Fruit fly (Drosophila melanogaster) whole organism, embryonic: ENCODE measurements around the gene Vps26.

Source experiments
- Ada2b ChIP-seq: fragments of 200-800 bp; sonication (Bioruptor generic); IDR thresholded peaks from 2 replicates; pipeline ENCODE4 v1.3.6; 2022; ENCODE audit warnings: missing biosample characterization, missing genetic modification characterization
- Aef1 ChIP-seq: fragments of 200-800 bp; sonication (Bioruptor generic); IDR thresholded peaks from 3 replicates; pipeline ENCODE4 v1.3.6; 2022; ENCODE audit warnings: missing biosample characterization, missing genetic modification characterization
- BEAF-32 ChIP-seq: fragments of 200-800 bp; sonication (Bioruptor generic); optimal IDR thresholded peaks from 3 replicates; lab custom pipeline; 2017; ENCODE audit warnings: missing biosample characterization, missing genetic modification characterization, mild to moderate bottlenecking, moderate library complexity, missing genetic modification reagents
- CG10267 ChIP-seq: fragments of 200-800 bp; sonication (Bioruptor generic); optimal IDR thresholded peaks from 2 replicates; lab custom pipeline; 2018; ENCODE audit warnings: missing biosample characterization, mild to moderate bottlenecking, missing genetic modification characterization, moderate library complexity
- CG10431 ChIP-seq: fragments of 200-800 bp; sonication (Bioruptor generic); optimal IDR thresholded peaks from 3 replicates; lab custom pipeline; 2018; ENCODE audit warnings: missing biosample characterization, mild to moderate bottlenecking, missing genetic modification characterization
- CG10462 ChIP-seq: fragments of 200-800 bp; sonication (Bioruptor generic); optimal IDR thresholded peaks from 2 replicates; lab custom pipeline; 2016; ENCODE audit warnings: missing biosample characterization, missing genetic modification characterization
- CG10543 ChIP-seq: fragments of 200-800 bp; sonication (Bioruptor generic); optimal IDR thresholded peaks from 3 replicates; lab custom pipeline; 2017; ENCODE audit warnings: missing biosample characterization, mild to moderate bottlenecking, missing genetic modification characterization, moderate library complexity
- CG11456 ChIP-seq: fragments of 200-800 bp; sonication (Bioruptor generic); IDR thresholded peaks from 3 replicates; pipeline ENCODE4 v1.3.6; 2022; ENCODE audit warnings: missing biosample characterization, missing genetic modification characterization
- CG14710 ChIP-seq: fragments of 200-800 bp; sonication (Bioruptor generic); optimal IDR thresholded peaks from 3 replicates; lab custom pipeline; 2019; ENCODE audit warnings: missing biosample characterization, mild to moderate bottlenecking, missing genetic modification characterization, moderate library complexity
- CG15073 ChIP-seq: fragments of 200-800 bp; sonication (Bioruptor generic); optimal IDR thresholded peaks from 2 replicates; lab custom pipeline; 2016; ENCODE audit warnings: missing biosample characterization, missing genetic modification characterization
- CG1792 ChIP-seq: fragments of 200-800 bp; sonication (Bioruptor generic); optimal IDR thresholded peaks from 2 replicates; lab custom pipeline; 2016; ENCODE audit warnings: missing biosample characterization, missing genetic modification characterization
- CG2678 ChIP-seq: fragments of 200-800 bp; sonication (Bioruptor generic); optimal IDR thresholded peaks from 3 replicates; lab custom pipeline; 2019; ENCODE audit warnings: missing biosample characterization, mild to moderate bottlenecking, missing genetic modification characterization, moderate library complexity
- CG30020 ChIP-seq: fragments of 200-800 bp; optimal IDR thresholded peaks from 2 replicates; lab custom pipeline; 2019; ENCODE audit warnings: missing biosample characterization, mild to moderate bottlenecking, missing genetic modification characterization, moderate library complexity
- CG31441 ChIP-seq: fragments of 200-800 bp; sonication (Bioruptor generic); IDR thresholded peaks from 2 replicates; pipeline ENCODE4 v1.3.6; 2022; ENCODE audit warnings: missing biosample characterization, missing genetic modification characterization
- CG34376 ChIP-seq: fragments of 200-800 bp; sonication (Bioruptor generic); optimal IDR thresholded peaks from 2 replicates; lab custom pipeline; 2018; ENCODE audit warnings: missing biosample characterization, mild to moderate bottlenecking, missing genetic modification characterization
- CG3726 ChIP-seq: fragments of 200-800 bp; sonication (Bioruptor generic); IDR thresholded peaks from 3 replicates; pipeline ENCODE4, ENCODE4 v1.3.6; 2022; ENCODE audit warnings: missing biosample characterization, missing genetic modification characterization
- CG5180 ChIP-seq: fragments of 200-800 bp; sonication (Bioruptor generic); optimal IDR thresholded peaks from 3 replicates; lab custom pipeline; 2017; ENCODE audit warnings: missing biosample characterization, missing genetic modification characterization, mild to moderate bottlenecking, moderate library complexity, missing genetic modification reagents
- CG6813 ChIP-seq: fragments of 200-800 bp; sonication (Bioruptor generic); optimal IDR thresholded peaks from 2 replicates; lab custom pipeline; 2017; ENCODE audit warnings: missing biosample characterization, missing genetic modification characterization, mild to moderate bottlenecking, moderate library complexity, missing genetic modification reagents
- CG7357 ChIP-seq: fragments of 200-800 bp; sonication (Bioruptor generic); IDR thresholded peaks from 3 replicates; pipeline ENCODE4 v1.3.6; 2022; ENCODE audit warnings: missing biosample characterization, missing genetic modification characterization
- CG7745 ChIP-seq: fragments of 200-800 bp; sonication (Bioruptor generic); optimal IDR thresholded peaks from 2 replicates; lab custom pipeline; 2018; ENCODE audit warnings: missing biosample characterization, mild to moderate bottlenecking, missing genetic modification characterization, moderate library complexity
- CG9797 ChIP-seq: fragments of 200-800 bp; sonication (Bioruptor generic); optimal IDR thresholded peaks from 3 replicates; lab custom pipeline; 2018; ENCODE audit warnings: missing biosample characterization, mild to moderate bottlenecking, missing genetic modification characterization
- Dref ChIP-seq: fragments of 200-800 bp; sonication (Bioruptor generic); IDR thresholded peaks from 2 replicates; pipeline ENCODE4 v1.3.6; 2022; ENCODE audit warnings: missing biosample characterization, missing genetic modification characterization
- Fer1 ChIP-seq: fragments of 200-800 bp; sonication (Bioruptor generic); optimal IDR thresholded peaks from 2 replicates; lab custom pipeline; 2017; ENCODE audit warnings: missing biosample characterization, mild to moderate bottlenecking, missing genetic modification characterization
- HLH3B ChIP-seq: fragments of 200-800 bp; sonication (Bioruptor generic); IDR thresholded peaks from 2 replicates; pipeline ENCODE4 v1.3.6; 2022; ENCODE audit warnings: missing biosample characterization, missing genetic modification characterization
- HLHmδ ChIP-seq: fragments of 200-800 bp; sonication (Bioruptor generic); optimal IDR thresholded peaks from 2 replicates; lab custom pipeline; 2018; ENCODE audit warnings: missing biosample characterization, mild to moderate bottlenecking, missing genetic modification characterization, moderate library complexity
- Hr3 ChIP-seq: fragments of 200-800 bp; sonication (Bioruptor generic); optimal IDR thresholded peaks from 3 replicates; lab custom pipeline; 2016; ENCODE audit warnings: missing biosample characterization, missing genetic modification characterization
- Lpt ChIP-seq: fragments of >200 bp; optimal IDR thresholded peaks from 2 replicates; lab custom pipeline; 2018; ENCODE audit warnings: missing biosample characterization, missing genetic modification characterization
- Mes4 ChIP-seq: fragments of 200-800 bp; sonication (Bioruptor generic); optimal IDR thresholded peaks from 2 replicates; lab custom pipeline; 2016; ENCODE audit warnings: missing biosample characterization, missing genetic modification characterization
- Oli ChIP-seq: fragments of 200-800 bp; sonication (Bioruptor generic); optimal IDR thresholded peaks from 2 replicates; lab custom pipeline; 2018; ENCODE audit warnings: missing biosample characterization, mild to moderate bottlenecking, missing genetic modification characterization, moderate library complexity
- Xrp1 ChIP-seq: fragments of 200-800 bp; sonication (Bioruptor generic); IDR thresholded peaks from 2 replicates; pipeline ENCODE4 v1.3.6; 2022; ENCODE audit warnings: missing biosample characterization, missing genetic modification characterization
- bbx ChIP-seq: fragments of 200-800 bp; sonication (Bioruptor generic); IDR thresholded peaks from 2 replicates; pipeline ENCODE4 v1.3.6; 2022; ENCODE audit warnings: missing biosample characterization, missing genetic modification characterization; ENCODE audit not compliant: partially characterized antibody
- bigmax ChIP-seq: fragments of 200-800 bp; sonication (Bioruptor generic); optimal IDR thresholded peaks from 2 replicates; lab custom pipeline; 2018; ENCODE audit warnings: missing biosample characterization, mild to moderate bottlenecking, missing genetic modification characterization
- bowl ChIP-seq: fragments of 200-800 bp; sonication (Bioruptor generic); IDR thresholded peaks from 2 replicates; pipeline ENCODE4 v1.3.6; 2022; ENCODE audit warnings: missing biosample characterization, missing genetic modification characterization
- dati ChIP-seq: fragments of 200-800 bp; sonication (Bioruptor generic); IDR thresholded peaks from 2 replicates; pipeline ENCODE4 v1.3.6; 2022; ENCODE audit warnings: missing biosample characterization, missing genetic modification characterization
- dpn ChIP-seq, 2 experiments: fragments of 200-800 bp; sonication (Bioruptor generic); optimal IDR thresholded peaks; 3 replicates each; lab custom pipeline; 2016; ENCODE audit warnings: missing biosample characterization in 2 of 2, missing genetic modification characterization in 2 of 2
- en ChIP-seq: fragments of 200-800 bp; sonication (Bioruptor generic); optimal IDR thresholded peaks from 2 replicates; lab custom pipeline; 2016; ENCODE audit warnings: missing biosample characterization, missing genetic modification characterization
- fd3F ChIP-seq: fragments of 200-800 bp; sonication (Bioruptor generic); optimal IDR thresholded peaks from 2 replicates; lab custom pipeline; 2018; ENCODE audit warnings: missing biosample characterization, mild to moderate bottlenecking, missing genetic modification characterization, moderate library complexity
- hbn ChIP-seq: fragments of 200-800 bp; sonication (Bioruptor generic); IDR thresholded peaks from 2 replicates; pipeline ENCODE4 v1.3.6; 2022; ENCODE audit warnings: missing biosample characterization, missing genetic modification characterization; ENCODE audit not compliant: partially characterized antibody
- inv ChIP-seq: fragments of 200-800 bp; sonication (Bioruptor generic); IDR thresholded peaks from 2 replicates; pipeline ENCODE4 v1.3.6; 2022; ENCODE audit warnings: missing biosample characterization, missing genetic modification characterization; ENCODE audit not compliant: partially characterized antibody
- jumu ChIP-seq: fragments of 200-800 bp; sonication (Bioruptor generic); optimal IDR thresholded peaks from 3 replicates; lab custom pipeline; 2016; ENCODE audit warnings: missing biosample characterization, missing genetic modification characterization
- lmd ChIP-seq: fragments of 200-800 bp; sonication (Bioruptor generic); IDR thresholded peaks from 2 replicates; pipeline ENCODE4 v1.3.6; 2022; ENCODE audit warnings: missing biosample characterization, missing genetic modification characterization
- nom ChIP-seq: fragments of 200-800 bp; sonication (Bioruptor generic); optimal IDR thresholded peaks from 2 replicates; lab custom pipeline; 2017; ENCODE audit warnings: missing biosample characterization, missing genetic modification characterization, mild to moderate bottlenecking, moderate library complexity, missing genetic modification reagents
- org-1 ChIP-seq: fragments of 200-800 bp; sonication (Bioruptor generic); optimal IDR thresholded peaks from 2 replicates; lab custom pipeline; 2017; ENCODE audit warnings: missing biosample characterization, missing genetic modification characterization
- phol ChIP-seq: fragments of 200-800 bp; sonication (Bioruptor generic); optimal IDR thresholded peaks from 3 replicates; lab custom pipeline; 2018; ENCODE audit warnings: missing biosample characterization, mild to moderate bottlenecking, missing genetic modification characterization, moderate library complexity
- ranshi ChIP-seq: fragments of 200-800 bp; sonication (Bioruptor generic); IDR thresholded peaks from 2 replicates; pipeline ENCODE4 v1.3.6; 2022; ENCODE audit warnings: missing biosample characterization, missing genetic modification characterization
- salm ChIP-seq: fragments of 200-800 bp; sonication (Bioruptor generic); optimal IDR thresholded peaks from 2 replicates; lab custom pipeline; 2018; ENCODE audit warnings: missing biosample characterization, mild to moderate bottlenecking, missing genetic modification characterization
- sens ChIP-seq: fragments of 200-800 bp; sonication (Bioruptor generic); peaks from one replicate; lab custom pipeline; 2016; ENCODE audit warnings: missing biosample characterization, missing genetic modification characterization
- tio ChIP-seq: fragments of 200-800 bp; sonication (Bioruptor generic); optimal IDR thresholded peaks from 2 replicates; lab custom pipeline; 2017; ENCODE audit warnings: missing biosample characterization, missing genetic modification characterization, inconsistent platforms
- tll ChIP-seq, 2 experiments: fragments of 200-800 bp in 1 of 2; fragments of >200 bp in 1 of 2; sonication (Bioruptor generic) in 1 of 2; optimal IDR thresholded peaks; 2 replicates each; lab custom pipeline; 2017 to 2019; ENCODE audit warnings: missing biosample characterization in 2 of 2, missing genetic modification characterization in 2 of 2, mild to moderate bottlenecking in 1 of 2, moderate library complexity in 1 of 2
- wdn ChIP-seq: fragments of 200-800 bp; sonication (Bioruptor generic); IDR thresholded peaks from 2 replicates; pipeline ENCODE4 v1.3.6; 2022; ENCODE audit warnings: missing biosample characterization, missing genetic modification characterization
- zen2 ChIP-seq: fragments of 200-800 bp; sonication (Bioruptor generic); IDR thresholded peaks from 3 replicates; pipeline ENCODE4 v1.3.6; 2022; ENCODE audit warnings: missing biosample characterization, missing genetic modification characterization; ENCODE audit not compliant: partially characterized antibody

Gene Vps26

dm6 chrX:1901605-1902136 is 28.0 kb downstream of the Vps26 start, which contains the start of gene Ldaf1 (continued):
- TF ChIP-seq jumu (no peak), CG9797 (GFP tag; lab: Kevin White, UChicago) (no peak), CG10431 (GFP tag; lab: Kevin White, UChicago) (peak; percentile 22), zen2 (no peak), Hr3 (GFP tag; lab: Kevin White, UChicago) (no peak), CG1792 (GFP tag; lab: Kevin White, UChicago) (no peak), Mes4 (GFP tag; lab: Kevin White, UChicago) (no peak), CG30020 (tag; lab: Kevin White, UChicago) (no peak), bowl (GFP tag; lab: Robert Waterston, UW) (no peak), bigmax (no peak), en (GFP tag; lab: Kevin White, UChicago) (no peak), phol (tag; lab: Kevin White, UChicago) (peak; percentile 5), Ada2b (no peak), dati (GFP tag; lab: Robert Waterston, UW) (no peak), Lpt (GFP tag; lab: Kevin White, UChicago) (no peak), hbn (no peak), Oli (tag; lab: Kevin White, UChicago) (no peak), BEAF-32 (GFP tag; lab: Kevin White, UChicago) (peak; percentile 22), Fer1 (GFP tag; lab: Kevin White, UChicago) (peak; percentile 5), CG10462 (GFP tag; lab: Kevin White, UChicago) (no peak), CG15073 (no peak), CG5180 (GFP tag; lab: Kevin White, UChicago) (no peak), tll (GFP tag; optimal IDR thresholded peaks at IDR 0.05; lab: Kevin White, UChicago) (no peak), lmd (no peak), dpn (GFP tag; optimal IDR thresholded peaks at IDR 0.05; lab: Kevin White, UChicago) (no peak), HLHmδ (GFP tag; lab: Kevin White, UChicago) (no peak), Xrp1 (GFP tag; lab: Robert Waterston, UW) (no peak), inv (GFP tag; lab: Robert Waterston, UW) (no peak), CG10267 (tag; lab: Kevin White, UChicago) (no peak), bbx (GFP tag; lab: Robert Waterston, UW) (no peak), wdn (GFP tag; lab: Robert Waterston, UW) (no peak), CG14710 (tag; lab: Kevin White, UChicago) (peak; percentile 22), nom (no peak), fd3F (GFP tag; lab: Kevin White, UChicago) (no peak), Dref (GFP tag; lab: Robert Waterston, UW) (peak; percentile 48), Aef1 (GFP tag; lab: Robert Waterston, UW) (no peak), CG34376 (GFP tag; lab: Kevin White, UChicago) (peak; percentile 2), CG3726 (GFP tag; lab: Robert Waterston, UW) (no peak), CG10543 (GFP tag; lab: Kevin White, UChicago) (peak; percentile 22), CG2678 (tag; lab: Kevin White, UChicago) (peak; percentile 11), salm (tag; lab: Kevin White, UChicago) (no peak), CG7745 (tag; lab: Kevin White, UChicago) (no peak), CG31441 (GFP tag; lab: Robert Waterston, UW) (no peak), org-1 (GFP tag; lab: Kevin White, UChicago) (no peak), CG7357 (GFP tag; lab: Robert Waterston, UW) (no peak), HLH3B (no peak), tio (no peak), ranshi (no peak), sens (GFP tag; lab: Kevin White, UChicago) (peak; percentile 69), CG11456 (GFP tag; lab: Robert Waterston, UW) (no peak), CG6813 (GFP tag; lab: Kevin White, UChicago) (no peak)
